Fruit fly (Drosophila melanogaster): Measurements from ENCODE around the gene mnb.
A peak's percentile ranks its signal among the peaks of the same experiment; 100 is the strongest.
"Not testable (repeated sequence)": the region's sequence is repeated elsewhere in the genome, so short reads cannot be mapped to it uniquely, and the experiment has no call there.

mnb gene

DNA sequence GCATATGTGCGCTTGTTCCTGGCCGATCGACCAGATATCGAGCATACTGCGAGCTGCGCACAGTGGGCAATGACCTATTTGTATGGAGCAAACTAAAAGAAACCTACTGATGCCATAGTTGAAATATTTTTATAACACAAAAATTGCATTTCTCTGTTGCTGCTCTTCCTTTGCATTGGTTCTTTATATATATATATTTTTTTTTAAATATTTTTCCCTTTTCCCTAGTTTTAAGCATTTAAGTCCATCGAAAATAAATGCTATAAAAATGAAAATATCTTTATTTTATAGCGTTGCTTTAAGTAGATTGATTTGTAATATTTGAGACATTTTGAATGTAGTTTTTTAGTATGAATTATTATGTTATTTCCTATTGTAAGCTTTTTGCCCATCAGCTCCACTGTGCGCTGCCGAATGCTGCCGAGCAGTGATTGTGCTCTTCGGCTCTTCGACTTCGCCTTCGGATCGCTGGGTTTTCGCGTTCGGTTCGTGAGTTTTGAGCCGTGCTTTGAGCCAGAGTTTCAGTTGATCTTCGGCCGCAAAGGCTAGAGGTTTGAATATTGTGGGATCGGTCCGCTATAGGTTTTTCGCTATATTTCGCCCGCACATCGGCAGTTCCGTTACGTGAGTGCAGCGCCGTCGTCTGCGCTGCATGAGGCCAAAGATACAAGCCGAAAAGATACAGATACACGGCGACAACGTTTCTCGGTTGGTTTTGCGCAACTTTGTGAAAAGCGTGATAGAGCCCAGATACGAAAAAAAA, 24.1 kb upstream of the mnb start, which contains the start of gene CG6847 (continued):
- no peak for TF ChIP-seq usp (GFP tag; optimal IDR thresholded peaks at IDR 0.05)

DNA sequence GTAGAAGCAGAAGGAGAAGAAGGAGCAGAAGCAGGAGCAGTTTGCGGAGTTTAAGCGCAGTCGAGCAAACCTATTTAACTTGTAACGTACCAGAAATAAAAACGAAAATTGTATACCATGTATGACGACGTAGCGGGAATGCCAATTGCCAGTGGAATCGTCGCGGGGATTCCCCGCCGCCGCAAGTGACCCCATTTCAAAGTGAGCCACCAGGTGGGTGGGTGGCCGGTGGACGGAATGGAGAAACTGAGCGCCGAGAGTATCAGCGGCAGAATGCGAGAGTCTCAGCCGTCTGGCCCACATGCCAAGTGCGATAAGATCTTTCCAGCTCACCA, 23.6 kb upstream of the mnb start:
- TF ChIP-seq lola (GFP tag; optimal IDR thresholded peaks at IDR 0.05), result no peak
- no peak for TF ChIP-seq Rel (GFP tag; optimal IDR thresholded peaks at IDR 0.05)
- peak; percentile 95 for TF ChIP-seq Rel (tag; optimal IDR thresholded peaks at IDR 0.05)

DNA sequence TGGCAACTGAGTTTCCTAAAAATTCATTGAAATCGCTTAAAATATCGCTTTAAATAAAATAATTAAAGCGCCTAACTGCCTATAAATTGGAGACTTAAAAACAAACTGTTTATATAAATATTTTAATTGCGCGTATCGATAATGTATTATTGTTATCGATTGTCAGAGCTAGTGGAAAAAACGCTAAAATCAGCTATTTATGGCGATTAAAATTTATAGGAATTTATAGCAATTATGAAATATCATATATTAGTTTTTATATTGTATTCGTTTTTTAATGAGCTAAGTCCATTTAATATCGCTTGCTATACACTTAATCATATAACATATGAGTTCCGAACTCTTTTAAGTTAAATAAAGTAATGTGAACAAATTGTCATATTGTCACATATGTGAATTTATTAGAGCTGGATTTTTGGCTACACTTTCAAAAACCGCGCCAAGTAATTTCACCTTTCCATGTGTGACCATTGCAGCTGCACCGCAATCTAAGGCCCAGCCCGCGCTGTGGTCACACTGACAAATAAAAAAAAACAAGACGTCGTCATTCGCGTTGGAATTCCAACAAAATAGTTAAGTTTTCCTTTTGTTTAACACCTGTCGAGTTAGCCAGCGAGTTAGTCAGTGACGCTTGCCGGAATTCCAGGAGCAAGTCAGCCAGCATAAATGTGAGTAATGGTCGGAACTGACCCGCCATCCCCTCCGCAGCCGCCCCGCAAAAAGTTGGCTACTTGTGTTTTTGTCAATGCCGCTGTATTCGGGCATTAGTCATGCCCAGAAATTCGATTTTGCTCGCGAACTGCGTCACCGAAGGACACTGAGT, 20.4 kb upstream of the mnb start, which contains the start of the genes CG7772 and Vps4:
Gene CG7772, minus strand, starts transcription at position 78 of the 823 bp plus-strand sequence.
Gene Vps4, plus strand, starts transcription at position 509 of the 823 bp plus-strand sequence.
- TF ChIP-seq br (GFP tag; optimal IDR thresholded peaks at IDR 0.05) (no peak), lola (GFP tag; optimal IDR thresholded peaks at IDR 0.05) (no peak), Hr78 (GFP tag; optimal IDR thresholded peaks at IDR 0.05) (no peak), jim (GFP tag; optimal IDR thresholded peaks at IDR 0.05) (peak; percentile 47), Myc (optimal IDR thresholded peaks at IDR 0.05) (peak; percentile 85), CG9705 (GFP tag; optimal IDR thresholded peaks at IDR 0.05) (no peak), foxo (GFP tag; optimal IDR thresholded peaks at IDR 0.05) (no peak), fru (GFP tag; optimal IDR thresholded peaks at IDR 0.05) (no peak), Abd-B (GFP tag; optimal IDR thresholded peaks at IDR 0.05) (no peak), HLH106 (tag; optimal IDR thresholded peaks at IDR 0.05) (no peak), rgr (GFP tag; optimal IDR thresholded peaks at IDR 0.05) (no peak), OdsH (GFP tag; optimal IDR thresholded peaks at IDR 0.05) (no peak), Mio (GFP tag; optimal IDR thresholded peaks at IDR 0.05) (no peak)

DNA sequence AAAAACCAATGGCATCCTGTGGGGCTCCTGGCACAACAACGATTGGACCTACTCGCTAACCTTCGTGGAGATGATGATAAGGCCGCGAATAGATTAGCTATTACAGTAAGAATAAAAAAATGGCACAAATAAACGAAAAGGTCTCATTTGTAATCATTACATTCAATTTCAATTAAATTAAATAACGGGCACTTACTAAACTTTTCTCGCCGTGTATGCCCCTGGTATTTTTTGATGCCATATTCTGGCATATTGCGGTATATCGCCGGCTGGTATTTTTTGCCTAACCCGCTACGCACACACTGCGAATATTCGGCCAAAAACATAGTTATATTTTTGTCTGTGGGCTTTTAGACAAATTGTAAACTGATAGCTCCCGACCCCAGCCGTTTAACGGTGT, 12.4 kb upstream of the mnb start, which contains the start of gene Gss2:
Gene Gss2, plus strand, starts transcription at position 301 of the 400 bp plus-strand sequence.
- not testable (repeated sequence) for TF ChIP-seq N, sv, woc (GFP tag; optimal IDR thresholded peaks at IDR 0.05)

DNA sequence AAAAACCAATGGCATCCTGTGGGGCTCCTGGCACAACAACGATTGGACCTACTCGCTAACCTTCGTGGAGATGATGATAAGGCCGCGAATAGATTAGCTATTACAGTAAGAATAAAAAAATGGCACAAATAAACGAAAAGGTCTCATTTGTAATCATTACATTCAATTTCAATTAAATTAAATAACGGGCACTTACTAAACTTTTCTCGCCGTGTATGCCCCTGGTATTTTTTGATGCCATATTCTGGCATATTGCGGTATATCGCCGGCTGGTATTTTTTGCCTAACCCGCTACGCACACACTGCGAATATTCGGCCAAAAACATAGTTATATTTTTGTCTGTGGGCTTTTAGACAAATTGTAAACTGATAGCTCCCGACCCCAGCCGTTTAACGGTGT, 2.2 kb upstream of the mnb start, which contains the start of gene Gss1:
Gene Gss1, plus strand, starts transcription at position 301 of the 400 bp plus-strand sequence.
- not testable (repeated sequence) for TF ChIP-seq jim, br, OdsH (GFP tag; optimal IDR thresholded peaks at IDR 0.05)

DNA sequence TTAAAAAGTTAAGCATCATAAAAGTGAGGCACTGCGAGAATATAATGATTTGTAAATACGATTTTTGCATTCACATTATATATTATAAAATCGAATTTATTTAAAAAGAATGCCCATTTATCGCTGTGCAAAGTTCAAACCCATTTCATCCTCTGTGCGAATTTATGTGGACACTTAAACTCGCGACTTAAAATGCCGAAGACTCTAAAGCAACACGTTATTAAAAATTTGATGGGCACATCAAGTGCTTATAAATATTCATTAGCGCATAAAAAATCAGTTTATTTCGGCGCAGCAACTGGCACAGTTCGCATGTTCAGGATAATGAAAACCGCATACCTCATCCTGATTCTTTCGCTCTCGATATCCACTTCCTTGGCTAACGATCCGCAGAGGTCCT, 855 bp upstream of the mnb start, which contains the start of gene CG6788:
Gene CG6788, plus strand, starts transcription at position 301 of the 400 bp plus-strand sequence.
- TF ChIP-seq foxo (GFP tag; optimal IDR thresholded peaks at IDR 0.05), result no peak
- TF ChIP-seq Hnf4 (GFP tag; optimal IDR thresholded peaks at IDR 0.05), result no peak
- TF ChIP-seq GATAd (GFP tag; optimal IDR thresholded peaks at IDR 0.05), result no peak

DNA sequence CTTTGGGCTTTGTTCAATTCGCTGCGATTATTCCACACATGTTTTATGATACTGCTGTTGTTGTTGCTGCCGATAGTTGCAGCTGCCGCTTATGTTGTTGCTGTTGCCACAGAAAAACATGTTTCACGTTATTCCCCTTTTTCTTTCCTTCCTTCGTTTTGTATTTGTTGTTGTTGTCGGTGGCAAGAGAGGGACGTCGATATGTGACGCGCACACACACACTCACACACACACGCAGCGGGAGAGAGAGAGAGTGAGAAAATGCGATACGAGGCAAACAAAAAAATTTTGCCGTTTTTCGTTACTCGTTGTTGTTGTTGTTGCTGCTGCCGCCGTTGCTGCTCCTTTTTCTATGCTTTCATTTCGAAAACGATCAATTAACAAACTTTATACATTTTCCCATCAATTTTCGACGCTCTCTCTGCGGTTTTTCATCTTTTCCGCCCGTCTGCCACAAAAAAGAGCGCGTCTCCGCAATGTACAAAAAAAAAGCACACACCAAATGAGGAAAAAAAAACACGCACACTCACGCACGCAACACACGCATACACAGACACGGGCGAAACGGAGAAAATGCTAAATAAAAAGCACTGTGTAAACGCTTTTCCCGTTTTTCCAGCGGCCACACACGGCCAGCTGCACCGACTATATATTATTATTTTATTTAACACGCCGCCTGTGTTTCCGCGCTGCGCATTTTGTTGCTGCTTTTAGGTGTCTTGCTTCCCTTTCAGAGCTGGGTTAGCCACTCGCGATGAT, 394 bp downstream of the mnb start:
- TF ChIP-seq woc (GFP tag; optimal IDR thresholded peaks at IDR 0.05) (no peak), sage (GFP tag; optimal IDR thresholded peaks at IDR 0.05) (no peak), foxo (GFP tag; optimal IDR thresholded peaks at IDR 0.05) (no peak), dsf (GFP tag; optimal IDR thresholded peaks at IDR 0.05; ENCODE audit: borderline replicate concordance) (no peak), ey (GFP tag; optimal IDR thresholded peaks at IDR 0.05) (peak; percentile 1), pan (optimal IDR thresholded peaks at IDR 0.05) (no peak), Rel (GFP tag; optimal IDR thresholded peaks at IDR 0.05) (no peak), Rel (tag; optimal IDR thresholded peaks at IDR 0.05) (peak; percentile 99), Hr83 (GFP tag; optimal IDR thresholded peaks at IDR 0.05; ENCODE audit: poor library complexity, severe bottlenecking) (no peak), sv (GFP tag; optimal IDR thresholded peaks at IDR 0.05) (peak; percentile 1), HLH106 (tag; optimal IDR thresholded peaks at IDR 0.05) (peak; percentile 24), CrebA (GFP tag; optimal IDR thresholded peaks at IDR 0.05; ENCODE audit: borderline replicate concordance) (no peak), br (GFP tag; optimal IDR thresholded peaks at IDR 0.05) (peak; percentile 44), N (GFP tag; optimal IDR thresholded peaks at IDR 0.05) (no peak), Jra (GFP tag; optimal IDR thresholded peaks at IDR 0.05) (no peak), Hr78 (GFP tag; optimal IDR thresholded peaks at IDR 0.05) (no peak), Sp1 (GFP tag; optimal IDR thresholded peaks at IDR 0.05) (peak; percentile 38), dmrt93B (GFP tag; optimal IDR thresholded peaks at IDR 0.05) (no peak), Dfd (GFP tag; optimal IDR thresholded peaks at IDR 0.05) (peak; percentile 46), brk (GFP tag; optimal IDR thresholded peaks at IDR 0.05) (peak; percentile 56), Myc (optimal IDR thresholded peaks at IDR 0.05) (no peak), h (GFP tag; optimal IDR thresholded peaks at IDR 0.05) (peak; percentile 28), psq (GFP tag; optimal IDR thresholded peaks at IDR 0.05) (peak; percentile 69)
